Fruit fly (Drosophila melanogaster) whole organism, embryonic: Measurements from ENCODE around the gene Tango5.

Experiments used
- Atf6 ChIP-seq: fragments of 200-800 bp; sonication (Bioruptor generic); IDR thresholded peaks from 2 replicates; pipeline ENCODE4 v1.3.6; 2022; ENCODE audit warnings: missing biosample characterization, missing genetic modification characterization
- B-H1 ChIP-seq: fragments of 200-800 bp; sonication (Bioruptor generic); IDR thresholded peaks from 3 replicates; pipeline ENCODE4 v1.3.6; 2022; ENCODE audit warnings: missing biosample characterization, missing genetic modification characterization
- Bteb2 ChIP-seq: fragments of 200-800 bp; sonication (Bioruptor generic); optimal IDR thresholded peaks from 2 replicates; lab custom pipeline; 2016; ENCODE audit warnings: missing biosample characterization, missing genetic modification characterization
- CG1024 ChIP-seq: fragments of 200-800 bp; sonication (Bioruptor generic); IDR thresholded peaks from 2 replicates; pipeline ENCODE4 v1.3.6; 2022; ENCODE audit warnings: missing biosample characterization, missing genetic modification characterization
- CG10366 ChIP-seq: fragments of 200-800 bp; sonication (Bioruptor generic); IDR thresholded peaks from 2 replicates; pipeline ENCODE4 v1.3.6; 2022; ENCODE audit warnings: missing biosample characterization, missing genetic modification characterization
- CG11093 ChIP-seq: fragments of 200-800 bp; sonication (Bioruptor generic); IDR thresholded peaks from 3 replicates; pipeline ENCODE4 v1.3.6; 2022; ENCODE audit warnings: missing biosample characterization, missing genetic modification characterization
- CG11695 ChIP-seq: fragments of 200-800 bp; sonication (Bioruptor generic); IDR thresholded peaks from 3 replicates; pipeline ENCODE4 v1.3.6; 2022; ENCODE audit warnings: missing biosample characterization, missing genetic modification characterization
- CG12744 ChIP-seq: fragments of 200-800 bp; sonication (Bioruptor generic); optimal IDR thresholded peaks from 2 replicates; lab custom pipeline; 2016; ENCODE audit warnings: missing biosample characterization, missing genetic modification characterization
- CG13775 ChIP-seq: fragments of 200-800 bp; sonication (Bioruptor generic); optimal IDR thresholded peaks from 3 replicates; lab custom pipeline; 2017; ENCODE audit warnings: missing biosample characterization, mild to moderate bottlenecking, missing genetic modification characterization
- CG13894 ChIP-seq: fragments of 200-800 bp; sonication (Bioruptor generic); optimal IDR thresholded peaks from 3 replicates; lab custom pipeline; 2018; ENCODE audit warnings: missing biosample characterization, mild to moderate bottlenecking, missing genetic modification characterization, moderate library complexity
- CG17829 ChIP-seq: fragments of 200-800 bp; optimal IDR thresholded peaks from 2 replicates; lab custom pipeline; 2019; ENCODE audit warnings: missing biosample characterization, mild to moderate bottlenecking, missing genetic modification characterization, moderate library complexity
- CG2202 ChIP-seq: fragments of 200-800 bp; sonication (Bioruptor generic); optimal IDR thresholded peaks from 2 replicates; lab custom pipeline; 2018; ENCODE audit warnings: missing biosample characterization, mild to moderate bottlenecking, missing genetic modification characterization
- CG34422 ChIP-seq: fragments of 200-800 bp; sonication (Bioruptor generic); IDR thresholded peaks from 3 replicates; pipeline ENCODE4 v1.3.6; 2022; ENCODE audit warnings: missing biosample characterization, missing genetic modification characterization
- CG4730 ChIP-seq: fragments of 200-800 bp; sonication (Bioruptor generic); IDR thresholded peaks from 2 replicates; pipeline ENCODE4 v1.3.6; 2022; ENCODE audit warnings: missing biosample characterization, missing genetic modification characterization
- CG5953 ChIP-seq: fragments of 200-800 bp; sonication (Bioruptor generic); IDR thresholded peaks from 2 replicates; pipeline ENCODE4 v1.3.6; 2022; ENCODE audit warnings: missing biosample characterization, missing genetic modification characterization
- CG7786 ChIP-seq: fragments of 200-800 bp; sonication (Bioruptor generic); optimal IDR thresholded peaks from 2 replicates; lab custom pipeline; 2016; ENCODE audit warnings: missing biosample characterization, missing genetic modification characterization
- Camta ChIP-seq: fragments of 200-800 bp; sonication (Bioruptor generic); optimal IDR thresholded peaks from 2 replicates; lab custom pipeline; 2016; ENCODE audit warnings: missing biosample characterization, missing genetic modification characterization
- CoRest ChIP-seq: fragments of 200-800 bp; sonication (Bioruptor generic); optimal IDR thresholded peaks from 3 replicates; lab custom pipeline; 2018; ENCODE audit warnings: missing biosample characterization, mild to moderate bottlenecking, missing genetic modification characterization, moderate library complexity
- Dek ChIP-seq: fragments of 200-800 bp; sonication (Bioruptor generic); optimal IDR thresholded peaks from 3 replicates; lab custom pipeline; 2019; ENCODE audit warnings: missing biosample characterization, mild to moderate bottlenecking, missing genetic modification characterization, moderate library complexity
- Gug ChIP-seq: fragments of 200-800 bp; sonication (Bioruptor generic); IDR thresholded peaks from 4 replicates; pipeline ENCODE4 v1.3.6; 2022; ENCODE audit warnings: missing biosample characterization, missing genetic modification characterization
- H15 ChIP-seq: fragments of 200-800 bp; sonication (Bioruptor generic); IDR thresholded peaks from 3 replicates; pipeline ENCODE4 v1.3.6; 2022; ENCODE audit warnings: missing biosample characterization, missing genetic modification characterization
- H2.0 ChIP-seq: fragments of 200-800 bp; sonication (Bioruptor generic); IDR thresholded peaks from 2 replicates; pipeline ENCODE4 v1.3.6; 2022; ENCODE audit warnings: missing biosample characterization, missing genetic modification characterization
- HLH54F ChIP-seq: fragments of 200-800 bp; sonication (Bioruptor generic); optimal IDR thresholded peaks from 3 replicates; lab custom pipeline; 2016; ENCODE audit warnings: missing biosample characterization, missing genetic modification characterization
- MBD-R2 ChIP-seq: fragments of 200-800 bp; sonication (Bioruptor generic); IDR thresholded peaks from 2 replicates; pipeline ENCODE4 v1.3.6; 2022; ENCODE audit warnings: missing biosample characterization, missing genetic modification characterization
- MESR4 ChIP-seq: fragments of 200-800 bp; sonication (Bioruptor generic); optimal IDR thresholded peaks from 2 replicates; lab custom pipeline; 2018; ENCODE audit warnings: missing biosample characterization, mild to moderate bottlenecking, missing genetic modification characterization, moderate library complexity
- NC2α ChIP-seq: fragments of 200-800 bp; sonication (Bioruptor generic); optimal IDR thresholded peaks from 2 replicates; lab custom pipeline; 2016; ENCODE audit warnings: missing biosample characterization, missing genetic modification characterization
- Neu2 ChIP-seq: fragments of 200-800 bp; sonication (Bioruptor generic); optimal IDR thresholded peaks from 3 replicates; lab custom pipeline; 2016; ENCODE audit warnings: missing biosample characterization, missing genetic modification characterization, borderline replicate concordance
- Sin3A ChIP-seq: fragments of >200 bp; optimal IDR thresholded peaks from 2 replicates; lab custom pipeline; 2018
- TFAM ChIP-seq: fragments of 200-800 bp; sonication (Bioruptor generic); optimal IDR thresholded peaks from 2 replicates; lab custom pipeline; 2017; ENCODE audit warnings: missing biosample characterization, missing genetic modification characterization, inconsistent platforms
- Taf1 ChIP-seq: fragments of 200-800 bp; sonication (Bioruptor generic); IDR thresholded peaks from 2 replicates; pipeline ENCODE4 v1.3.6; 2022; ENCODE audit warnings: missing biosample characterization, missing genetic modification characterization
- Tbp ChIP-seq: fragments of >200 bp; optimal IDR thresholded peaks from 2 replicates; lab custom pipeline; 2018; ENCODE audit warnings: missing biosample characterization, missing genetic modification characterization
- Xbp1 ChIP-seq: fragments of 200-800 bp; sonication (Bioruptor generic); optimal IDR thresholded peaks from 3 replicates; lab custom pipeline; 2016; ENCODE audit warnings: missing biosample characterization, mild to moderate bottlenecking, missing genetic modification characterization
- ara ChIP-seq: fragments of 200-800 bp; sonication (Bioruptor generic); IDR thresholded peaks from 2 replicates; pipeline ENCODE4 v1.3.6; 2022; ENCODE audit warnings: missing biosample characterization, missing genetic modification characterization
- az2 ChIP-seq: fragments of 200-800 bp; sonication (Bioruptor generic); optimal IDR thresholded peaks from 3 replicates; lab custom pipeline; 2016; ENCODE audit warnings: missing biosample characterization, missing genetic modification characterization
- br ChIP-seq: fragments of >200 bp; optimal IDR thresholded peaks from 2 replicates; lab custom pipeline; 2017
- crp ChIP-seq, 2 experiments: fragments of 200-800 bp; sonication (Bioruptor generic); optimal IDR thresholded peaks; 2 replicates in 1 of 2; 3 replicates in 1 of 2; lab custom pipeline; 2017; ENCODE audit warnings: missing biosample characterization in 2 of 2, missing genetic modification characterization in 2 of 2, mild to moderate bottlenecking in 1 of 2, moderate library complexity in 1 of 2
- danr ChIP-seq: fragments of 200-800 bp; sonication (Bioruptor generic); IDR thresholded peaks from 2 replicates; pipeline ENCODE4 v1.3.6; 2022; ENCODE audit warnings: missing biosample characterization, missing genetic modification characterization
- dmrt99B ChIP-seq: fragments of 200-800 bp; sonication (Bioruptor generic); optimal IDR thresholded peaks from 2 replicates; lab custom pipeline; 2018; ENCODE audit warnings: missing biosample characterization, mild to moderate bottlenecking, missing genetic modification characterization, moderate library complexity
- exex ChIP-seq: fragments of 200-800 bp; sonication (Bioruptor generic); optimal IDR thresholded peaks from 4 replicates; lab custom pipeline; 2018; ENCODE audit warnings: missing biosample characterization, mild to moderate bottlenecking, missing genetic modification characterization, moderate library complexity
- fd64A ChIP-seq: fragments of 200-800 bp; sonication (Bioruptor generic); optimal IDR thresholded peaks from 3 replicates; lab custom pipeline; 2018; ENCODE audit warnings: missing biosample characterization, mild to moderate bottlenecking, missing genetic modification characterization
- gro ChIP-seq: fragments of 200-800 bp; sonication (Bioruptor generic); optimal IDR thresholded peaks from 2 replicates; lab custom pipeline; 2016; ENCODE audit warnings: missing biosample characterization, missing genetic modification characterization
- gt ChIP-seq: fragments of 200-800 bp; sonication (Bioruptor generic); IDR thresholded peaks from 2 replicates; pipeline ENCODE4 v1.3.6; 2022; ENCODE audit warnings: missing biosample characterization, missing genetic modification characterization
- ham ChIP-seq: fragments of 200-800 bp; sonication (Bioruptor generic); IDR thresholded peaks from 2 replicates; pipeline ENCODE4 v1.3.6; 2022; ENCODE audit warnings: missing biosample characterization, missing genetic modification characterization
- her ChIP-seq: fragments of 200-800 bp; sonication (Bioruptor generic); optimal IDR thresholded peaks from 2 replicates; lab custom pipeline; 2016; ENCODE audit warnings: missing biosample characterization, missing genetic modification characterization
- onecut ChIP-seq: fragments of 200-800 bp; sonication (Bioruptor generic); IDR thresholded peaks from 2 replicates; pipeline ENCODE4 v1.3.6; 2022; ENCODE audit warnings: missing biosample characterization, missing genetic modification characterization
- pfk ChIP-seq: fragments of 200-800 bp; sonication (Bioruptor generic); optimal IDR thresholded peaks from 2 replicates; lab custom pipeline; 2018; ENCODE audit warnings: missing biosample characterization, mild to moderate bottlenecking, missing genetic modification characterization, moderate library complexity
- tll ChIP-seq, 2 experiments: fragments of 200-800 bp in 1 of 2; fragments of >200 bp in 1 of 2; sonication (Bioruptor generic) in 1 of 2; optimal IDR thresholded peaks; 2 replicates each; lab custom pipeline; 2017 to 2019; ENCODE audit warnings: missing biosample characterization in 2 of 2, missing genetic modification characterization in 2 of 2, mild to moderate bottlenecking in 1 of 2, moderate library complexity in 1 of 2
- unpg ChIP-seq: fragments of 200-800 bp; sonication (Bioruptor generic); optimal IDR thresholded peaks from 3 replicates; lab custom pipeline; 2018; ENCODE audit warnings: missing biosample characterization, mild to moderate bottlenecking, missing genetic modification characterization, moderate library complexity
- vnd ChIP-seq: fragments of 200-800 bp; sonication (Bioruptor generic); IDR thresholded peaks from 3 replicates; pipeline ENCODE4 v1.3.6; 2022; ENCODE audit warnings: missing biosample characterization, missing genetic modification characterization; ENCODE audit not compliant: partially characterized antibody
- z ChIP-seq: fragments of 200-800 bp; sonication (Bioruptor generic); IDR thresholded peaks from 3 replicates; pipeline ENCODE4 v1.3.6; 2022; ENCODE audit warnings: missing biosample characterization, missing genetic modification characterization
- zen ChIP-seq: fragments of 200-800 bp; sonication (Bioruptor generic); optimal IDR thresholded peaks from 3 replicates; lab custom pipeline; 2018; ENCODE audit warnings: missing biosample characterization, mild to moderate bottlenecking, missing genetic modification characterization, moderate library complexity
- zfh1 ChIP-seq: fragments of 200-800 bp; sonication (Bioruptor generic); IDR thresholded peaks from 3 replicates; pipeline ENCODE4 v1.3.6; 2022; ENCODE audit warnings: missing biosample characterization, missing genetic modification characterization

The Tango5 gene

DNA sequence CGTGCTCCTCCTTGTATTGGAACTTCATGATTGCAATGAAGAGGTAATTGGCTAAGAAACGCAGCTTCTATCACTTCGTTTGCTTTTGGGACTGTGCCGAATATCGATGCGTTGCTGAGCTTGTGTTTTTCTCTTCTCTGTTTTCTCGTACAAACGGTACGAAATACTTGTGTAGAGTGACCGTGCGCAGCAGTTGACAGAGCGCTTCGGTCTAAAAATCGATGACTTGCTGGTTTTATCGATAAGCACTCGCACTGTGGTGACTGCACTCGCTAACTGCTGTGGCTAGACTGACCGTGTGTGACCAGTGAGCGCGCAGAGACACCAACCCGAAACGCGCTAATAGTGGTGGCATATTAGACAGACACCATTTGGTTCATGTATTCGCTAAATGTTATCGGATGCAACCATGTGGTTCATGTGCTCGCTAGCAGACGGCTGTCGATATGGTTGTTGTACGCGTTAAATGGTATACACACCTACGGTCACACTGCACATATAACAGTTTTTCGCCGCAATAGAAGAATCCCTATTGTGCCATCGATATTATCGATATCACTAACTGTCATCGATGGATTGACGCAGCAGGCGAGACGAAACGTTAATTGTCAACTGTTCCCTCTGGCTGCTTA is 3.9 kb upstream of the Tango5 start, which contains the start of the genes Atg8a and BTBD9 (continued):
- TF ChIP-seq Bteb2 (GFP tag; lab: Kevin White, UChicago) (no peak), CG1024 (GFP tag; lab: Robert Waterston, UW) (no peak), ham (GFP tag; lab: Robert Waterston, UW) (no peak), H2.0 (peak; percentile 5; the same call in 1 of the 2 replicates), pfk (GFP tag; lab: Kevin White, UChicago) (no peak), crp (GFP tag; optimal IDR thresholded peaks at IDR 0.05; lab: Kevin White, UChicago) (peak in 1 of 2 experiments; percentile 57), tll (GFP tag; optimal IDR thresholded peaks at IDR 0.05; lab: Kevin White, UChicago) (peak in 1 of 2 experiments; percentile 69), ara (no peak), CG10366 (GFP tag; lab: Robert Waterston, UW) (0 out of 2 replicates have a peak, but pooled peaks have one; percentile 12), NC2α (GFP tag; lab: Kevin White, UChicago) (no peak), B-H1 (GFP tag; lab: Robert Waterston, UW) (no peak), z (GFP tag; lab: Robert Waterston, UW) (no peak), danr (GFP tag; lab: Robert Waterston, UW) (no peak), CG7786 (GFP tag; lab: Kevin White, UChicago) (no peak), Sin3A (lab: Kevin White, UChicago) (peak; percentile 97), unpg (no peak), Gug (GFP tag; lab: Robert Waterston, UW) (no peak), TFAM (GFP tag; lab: Kevin White, UChicago) (no peak), zfh1 (GFP tag; lab: Robert Waterston, UW) (peak; percentile 49; the same call in 2 of the 3 replicates), Taf1 (GFP tag; lab: Robert Waterston, UW) (no peak), Dek (no peak), CG12744 (GFP tag; lab: Kevin White, UChicago) (peak; percentile 12), CG13894 (tag; lab: Kevin White, UChicago) (peak; percentile 80), br (lab: Kevin White, UChicago) (no peak), onecut (GFP tag; lab: Robert Waterston, UW) (no peak), zen (peak; percentile 18), vnd (GFP tag; lab: Robert Waterston, UW) (peak; percentile 57; the same call in 1 of the 3 replicates), CoRest (tag; lab: Kevin White, UChicago) (no peak), CG5953 (GFP tag; lab: Robert Waterston, UW) (no peak), Xbp1 (GFP tag; lab: Kevin White, UChicago) (peak; percentile 33), her (GFP tag; lab: Kevin White, UChicago) (peak; percentile 58), gt (GFP tag; lab: Robert Waterston, UW) (no peak), CG11695 (GFP tag; lab: Robert Waterston, UW) (no peak), dmrt99B (tag; lab: Kevin White, UChicago) (no peak), exex (no peak), az2 (GFP tag; lab: Kevin White, UChicago) (no peak), Neu2 (no peak), MBD-R2 (peak; percentile 56), CG4730 (GFP tag; lab: Robert Waterston, UW) (no peak), gro (GFP tag; lab: Kevin White, UChicago) (peak; percentile 10), CG34422 (GFP tag; lab: Robert Waterston, UW) (no peak), HLH54F (peak; percentile 34), CG11093 (GFP tag; lab: Robert Waterston, UW) (no peak), CG2202 (tag; lab: Kevin White, UChicago) (no peak), CG17829 (peak; percentile 59), CG13775 (GFP tag; lab: Kevin White, UChicago) (no peak), Camta (GFP tag; lab: Kevin White, UChicago) (no peak), H15 (GFP tag; lab: Robert Waterston, UW) (no peak), MESR4 (GFP tag; lab: Kevin White, UChicago) (peak; percentile 80), Atf6 (GFP tag; lab: Robert Waterston, UW) (no peak; the same call in 1 of the 2 replicates), Tbp (no peak), fd64A (no peak)
